Worm (Caenorhabditis elegans) whole organism, L4/young adult: ENCODE measurements around the gene fbxl-4.

ENCODE experiments used
- W03F9.2 ChIP-seq: fragments of 150-350 bp; optimal IDR thresholded peaks from 2 replicates; lab custom pipeline; 2014; ENCODE audit warnings: missing biosample characterization, missing genetic modification characterization
- dao-5 ChIP-seq: sonication (generic microtip); optimal IDR thresholded peaks from 2 replicates; lab custom pipeline; 2016; ENCODE audit warnings: missing genotype, missing genetic modification characterization, moderate library complexity, missing compliant biosample characterization
- him-1 ChIP-seq: sonication (generic microtip); optimal IDR thresholded peaks from 2 replicates; lab custom pipeline; 2016; ENCODE audit warnings: missing genotype, missing genetic modification reagents, missing genetic modification characterization, missing compliant biosample characterization

fbxl-4 gene

ce11 chrX:6588495-6588894, at the start of gene fbxl-4:
Gene fbxl-4, plus strand, starts transcription at chrX:6588795.
- TF ChIP-seq him-1 (no peak), W03F9.2 (tag; lab: Kevin White, UChicago) (no peak), dao-5 (tag; lab: Kevin White, UChicago) (no peak)

ce11 chrX:6542692-6543091, 45.9 kb upstream of the fbxl-4 start, which contains the start of gene T14E8.2:
Gene T14E8.2, plus strand, starts transcription at chrX:6542992.
- no peak for TF ChIP-seq W03F9.2 (tag; lab: Kevin White, UChicago)

- TF ChIP-seq W03F9.2 (tag; lab: Kevin White, UChicago), result no peak
- TF ChIP-seq dao-5 (tag; lab: Kevin White, UChicago), result no peak
- no peak for TF ChIP-seq him-1
These were observed 44.9 kb upstream of the fbxl-4 start for ce11 chrX:6543665-6544064.

- TF ChIP-seq W03F9.2 (tag; lab: Kevin White, UChicago) (no peak), dao-5 (tag; lab: Kevin White, UChicago) (no peak), him-1 (no peak)
These were observed 37.4 kb upstream of the fbxl-4 start for ce11 chrX:6551073-6551652.

- TF ChIP-seq W03F9.2 (tag; lab: Kevin White, UChicago) (no peak), him-1 (no peak), dao-5 (tag; lab: Kevin White, UChicago) (no peak)
These were observed 36.9 kb upstream of the fbxl-4 start for ce11 chrX:6551679-6552078.

ce11 chrX:6552806-6553337, 35.7 kb upstream of the fbxl-4 start, which contains the start of gene svh-2:
Gene svh-2, plus strand, starts transcription at chrX:6553287.
- TF ChIP-seq him-1 (no peak), W03F9.2 (tag; lab: Kevin White, UChicago) (no peak), dao-5 (tag; lab: Kevin White, UChicago) (no peak)

ce11 chrX:6553634-6554033, 35.0 kb upstream of the fbxl-4 start:
- TF ChIP-seq W03F9.2 (tag; lab: Kevin White, UChicago) (no peak), him-1 (no peak), dao-5 (tag; lab: Kevin White, UChicago) (no peak)

- TF ChIP-seq him-1 (no peak), W03F9.2 (tag; lab: Kevin White, UChicago) (no peak), dao-5 (tag; lab: Kevin White, UChicago) (no peak)
These were observed 28.1 kb upstream of the fbxl-4 start for ce11 chrX:6560495-6560894.

ce11 chrX:6562378-6562856, 26.2 kb upstream of the fbxl-4 start, which contains the start of gene aaim-1:
Gene aaim-1, minus strand, starts transcription at chrX:6562428.
- TF ChIP-seq dao-5 (tag; lab: Kevin White, UChicago), result no peak
- TF ChIP-seq W03F9.2 (tag; lab: Kevin White, UChicago), result no peak
- TF ChIP-seq him-1, result no peak

- TF ChIP-seq him-1, result no peak
- no peak for TF ChIP-seq dao-5 (tag; lab: Kevin White, UChicago)
- TF ChIP-seq W03F9.2 (tag; lab: Kevin White, UChicago), result no peak
These were observed 19.0 kb upstream of the fbxl-4 start, which contains the start of gene dop-3 for ce11 chrX:6569624-6570023. Gene dop-3, minus strand, starts transcription at chrX:6569724.

- TF ChIP-seq him-1, result no peak
- no peak for TF ChIP-seq dao-5 (tag; lab: Kevin White, UChicago)
- no peak for TF ChIP-seq W03F9.2 (tag; lab: Kevin White, UChicago)
These were observed 15.6 kb upstream of the fbxl-4 start for ce11 chrX:6572987-6573386.

ce11 chrX:6575992-6576391, 12.6 kb upstream of the fbxl-4 start:
- TF ChIP-seq him-1 (no peak), W03F9.2 (tag; lab: Kevin White, UChicago) (no peak), dao-5 (tag; lab: Kevin White, UChicago) (no peak)

ce11 chrX:6583385-6583784, 5.2 kb upstream of the fbxl-4 start:
- no peak for TF ChIP-seq dao-5 (tag; lab: Kevin White, UChicago)
- TF ChIP-seq W03F9.2 (tag; lab: Kevin White, UChicago), result no peak
- no peak for TF ChIP-seq him-1

ce11 chrX:6591674-6592073, 3.1 kb downstream of the fbxl-4 start:
- TF ChIP-seq dao-5 (tag; lab: Kevin White, UChicago) (no peak), him-1 (no peak), W03F9.2 (tag; lab: Kevin White, UChicago) (no peak)
